Fruit fly (Drosophila melanogaster) whole organism, wandering third instar larva: ENCODE data around the gene GMF.

Experiments
- CrebA ChIP-seq: fragments of 200-800 bp; sonication (Bioruptor generic); optimal IDR thresholded peaks from 2 replicates; lab custom pipeline; 2016; ENCODE audit warnings: missing biosample characterization, mild to moderate bottlenecking, missing genetic modification characterization, borderline replicate concordance
- rgr ChIP-seq: fragments of 200-800 bp; sonication (Bioruptor generic); optimal IDR thresholded peaks from 3 replicates; lab custom pipeline; 2016; ENCODE audit warnings: missing biosample characterization, mild to moderate bottlenecking, missing genetic modification characterization

DNA sequence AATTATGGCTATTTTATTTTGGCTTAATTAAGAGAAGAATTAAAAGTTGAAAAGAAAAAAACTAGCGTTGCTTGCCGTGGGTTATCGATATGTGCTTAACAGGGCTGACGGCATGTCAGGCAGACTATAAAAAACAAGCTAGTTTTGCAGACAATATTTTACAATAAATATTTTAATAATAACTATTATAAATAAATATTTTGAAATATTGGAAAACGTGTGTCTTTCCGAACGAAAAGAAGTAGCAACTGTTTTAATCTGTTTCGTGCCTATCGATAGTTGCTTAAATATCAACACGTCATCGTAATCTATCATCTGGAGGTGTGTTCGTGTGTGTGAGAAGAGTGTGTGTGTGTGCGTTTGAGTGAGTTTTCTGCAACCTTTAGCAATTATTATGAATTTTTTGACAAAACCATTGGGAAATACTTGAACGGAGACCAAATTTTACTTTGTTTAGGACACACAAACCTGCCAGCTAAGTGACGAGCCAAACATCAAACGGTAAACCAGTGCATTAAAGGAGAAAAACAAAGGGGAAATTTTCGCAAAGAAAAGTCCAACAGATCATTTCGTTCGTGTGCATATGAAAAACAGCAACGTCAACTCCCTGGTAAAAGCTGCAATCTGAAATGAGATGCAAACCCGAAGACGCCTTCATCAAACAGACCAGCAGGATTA, 4.4 kb upstream of the GMF start, which contains the start of the genes CG5861 and Syx5:
- no peak for TF ChIP-seq CrebA (GFP tag; lab: Kevin White, UChicago)
- TF ChIP-seq rgr: peak; percentile 61
